Worm (Caenorhabditis elegans) whole organism, late embryonic: ENCODE measurements around the gene valv-1.

Source experiments
- C38D4.7 ChIP-seq: fragments of 200-800 bp; sonication (Bioruptor generic); optimal IDR thresholded peaks from 2 replicates; lab custom pipeline; 2018; ENCODE audit warnings: mild to moderate bottlenecking, missing genetic modification characterization, moderate library complexity, missing compliant biosample characterization
- Y22D7AL.16 ChIP-seq: sonication (generic microtip); optimal IDR thresholded peaks from 2 replicates; lab custom pipeline; 2016; ENCODE audit warnings: missing genetic modification characterization, missing compliant biosample characterization
- ceh-2 ChIP-seq: sonication (generic microtip); optimal IDR thresholded peaks from 2 replicates; lab custom pipeline; 2016; ENCODE audit warnings: missing genotype, missing genetic modification characterization, missing compliant biosample characterization
- ceh-24 ChIP-seq: sonication (generic microtip); optimal IDR thresholded peaks from 2 replicates; lab custom pipeline; 2016; ENCODE audit warnings: mild to moderate bottlenecking, missing genetic modification characterization, missing compliant biosample characterization
- dve-1 ChIP-seq: sonication (generic microtip); optimal IDR thresholded peaks from 2 replicates; lab custom pipeline; 2017; ENCODE audit warnings: antibody characterized with exemption, mild to moderate bottlenecking, missing genetic modification characterization, missing compliant biosample characterization
- eyg-1 ChIP-seq: sonication (generic microtip); optimal IDR thresholded peaks from 2 replicates; lab custom pipeline; 2016; ENCODE audit warnings: missing genotype, missing genetic modification characterization, missing compliant biosample characterization
- npax-4 ChIP-seq: sonication (generic microtip); optimal IDR thresholded peaks from 2 replicates; lab custom pipeline; 2016; ENCODE audit warnings: missing genetic modification characterization, missing compliant biosample characterization
- rnt-1 ChIP-seq: sonication (generic microtip); optimal IDR thresholded peaks from 2 replicates; lab custom pipeline; 2016; ENCODE audit warnings: missing genetic modification characterization, missing compliant biosample characterization
- unc-55 ChIP-seq: sonication (generic microtip); optimal IDR thresholded peaks from 2 replicates; lab custom pipeline; 2017; ENCODE audit warnings: missing biosample characterization, missing genetic modification reagents, missing genetic modification characterization

ce11 chrIV:7465857-7466256 is 20.7 kb upstream of the valv-1 start, which contains the start of gene F13B6.3:
- TF ChIP-seq rnt-1 (tag; lab: Kevin White, UChicago): no peak
- TF ChIP-seq eyg-1 (tag; lab: Kevin White, UChicago): no peak
- TF ChIP-seq unc-55 (GFP tag; lab: Kevin White, UChicago): no peak
- TF ChIP-seq C38D4.7: no peak
- TF ChIP-seq npax-4 (tag; lab: Kevin White, UChicago): no peak
- TF ChIP-seq Y22D7AL.16 (tag; lab: Kevin White, UChicago): no peak
- TF ChIP-seq dve-1 (tag; lab: Kevin White, UChicago): no peak
- no peak for TF ChIP-seq ceh-24 (tag; lab: Kevin White, UChicago)
- no peak for TF ChIP-seq ceh-2
